Fruit fly (Drosophila melanogaster) whole organism, pupa: ENCODE measurements around the gene CG34039.
A peak's percentile ranks its signal among the peaks of the same experiment; 100 is the strongest.

Experiments
- CG10348 ChIP-seq: fragments of 200-800 bp; sonication (Bioruptor generic); IDR thresholded peaks from 2 replicates; pipeline ENCODE4 v1.3.6; 2022; ENCODE audit warnings: missing biosample characterization, missing genetic modification characterization
- CG12605 ChIP-seq: fragments of 200-800 bp; sonication (Bioruptor generic); IDR thresholded peaks from 2 replicates; pipeline ENCODE4 v1.3.6; 2022; ENCODE audit warnings: missing biosample characterization, missing genetic modification characterization
- CG13204 ChIP-seq: fragments of 200-800 bp; sonication (Bioruptor generic); optimal IDR thresholded peaks from 2 replicates; lab custom pipeline; 2018; ENCODE audit warnings: missing biosample characterization, mild to moderate bottlenecking, missing genetic modification characterization, moderate library complexity
- CG14655 ChIP-seq: fragments of 200-800 bp; sonication (Bioruptor generic); optimal IDR thresholded peaks from 3 replicates; lab custom pipeline; 2017; ENCODE audit warnings: mild to moderate bottlenecking, missing biosample characterization, missing genetic modification reagents, missing genetic modification characterization
- CG15710 ChIP-seq: fragments of 200-800 bp; sonication (Bioruptor generic); optimal IDR thresholded peaks from 2 replicates; lab custom pipeline; 2018; ENCODE audit warnings: missing biosample characterization, mild to moderate bottlenecking, missing genetic modification characterization, moderate library complexity
- CG17806 ChIP-seq: fragments of 200-800 bp; sonication (Bioruptor generic); optimal IDR thresholded peaks from 2 replicates; lab custom pipeline; 2018; ENCODE audit warnings: missing biosample characterization, mild to moderate bottlenecking, missing genetic modification characterization, moderate library complexity
- CG32121 ChIP-seq: fragments of 200-800 bp; sonication (Bioruptor generic); IDR thresholded peaks from 2 replicates; pipeline ENCODE4 v1.3.6; 2022; ENCODE audit warnings: missing biosample characterization, missing genetic modification characterization
- CG34367 ChIP-seq: fragments of 200-800 bp; sonication (Bioruptor generic); optimal IDR thresholded peaks from 2 replicates; lab custom pipeline; 2018; ENCODE audit warnings: missing biosample characterization, mild to moderate bottlenecking, missing genetic modification characterization
- CG4496 ChIP-seq: fragments of 200-800 bp; sonication (Bioruptor generic); IDR thresholded peaks from 3 replicates; pipeline ENCODE4 v1.3.6; 2022; ENCODE audit warnings: missing biosample characterization, missing genetic modification characterization
- CG8159 ChIP-seq: fragments of 200-800 bp; sonication (Bioruptor generic); optimal IDR thresholded peaks from 3 replicates; lab custom pipeline; 2018; ENCODE audit warnings: missing biosample characterization, mild to moderate bottlenecking, missing genetic modification characterization, moderate library complexity
- CG8301 ChIP-seq: fragments of 200-800 bp; sonication (Bioruptor generic); optimal IDR thresholded peaks from 2 replicates; lab custom pipeline; 2018; ENCODE audit warnings: missing biosample characterization, mild to moderate bottlenecking, missing genetic modification characterization
- CG9948 ChIP-seq: fragments of 200-800 bp; sonication (Bioruptor generic); optimal IDR thresholded peaks from 2 replicates; lab custom pipeline; 2018; ENCODE audit warnings: missing biosample characterization, mild to moderate bottlenecking, missing genetic modification characterization, moderate library complexity
- D1 ChIP-seq: fragments of 200-800 bp; sonication (Bioruptor generic); optimal IDR thresholded peaks from 2 replicates; lab custom pipeline; 2018; ENCODE audit warnings: missing biosample characterization, mild to moderate bottlenecking, missing genetic modification characterization, moderate library complexity
- EcR ChIP-seq: fragments of 200-800 bp; sonication (Bioruptor generic); optimal IDR thresholded peaks from 3 replicates; lab custom pipeline; 2019; ENCODE audit warnings: missing biosample characterization, missing genetic modification characterization, mild to moderate bottlenecking, moderate library complexity, missing genetic modification reagents
- Ets98B ChIP-seq: fragments of 200-800 bp; sonication (Bioruptor generic); IDR thresholded peaks from 2 replicates; pipeline ENCODE4 v1.3.6; 2022; ENCODE audit warnings: missing biosample characterization, missing genetic modification characterization
- Pif1A ChIP-seq: fragments of 200-800 bp; sonication (Bioruptor generic); optimal IDR thresholded peaks from 3 replicates; lab custom pipeline; 2016; ENCODE audit warnings: missing biosample characterization, missing genetic modification characterization
- Pif1B ChIP-seq: fragments of 200-800 bp; sonication (Bioruptor generic); optimal IDR thresholded peaks from 3 replicates; lab custom pipeline; 2016; ENCODE audit warnings: missing biosample characterization, missing genetic modification characterization
- Snoo ChIP-seq: fragments of 200-800 bp; sonication (Bioruptor generic); optimal IDR thresholded peaks from 3 replicates; lab custom pipeline; 2017; ENCODE audit warnings: missing biosample characterization, mild to moderate bottlenecking, missing genetic modification characterization, inconsistent platforms
- fd96Ca ChIP-seq: fragments of 200-800 bp; sonication (Bioruptor generic); IDR thresholded peaks from 3 replicates; pipeline ENCODE4 v1.3.6; 2022; ENCODE audit warnings: missing biosample characterization, missing genetic modification characterization
- gl ChIP-seq: fragments of 200-800 bp; sonication (Bioruptor generic); optimal IDR thresholded peaks from 2 replicates; lab custom pipeline; 2018; ENCODE audit warnings: missing biosample characterization, mild to moderate bottlenecking, missing genetic modification characterization
- rn ChIP-seq: fragments of 200-800 bp; sonication (Bioruptor generic); IDR thresholded peaks from 2 replicates; pipeline ENCODE4 v1.3.6; 2022; ENCODE audit warnings: missing biosample characterization, missing genetic modification characterization

The CG34039 gene

DNA sequence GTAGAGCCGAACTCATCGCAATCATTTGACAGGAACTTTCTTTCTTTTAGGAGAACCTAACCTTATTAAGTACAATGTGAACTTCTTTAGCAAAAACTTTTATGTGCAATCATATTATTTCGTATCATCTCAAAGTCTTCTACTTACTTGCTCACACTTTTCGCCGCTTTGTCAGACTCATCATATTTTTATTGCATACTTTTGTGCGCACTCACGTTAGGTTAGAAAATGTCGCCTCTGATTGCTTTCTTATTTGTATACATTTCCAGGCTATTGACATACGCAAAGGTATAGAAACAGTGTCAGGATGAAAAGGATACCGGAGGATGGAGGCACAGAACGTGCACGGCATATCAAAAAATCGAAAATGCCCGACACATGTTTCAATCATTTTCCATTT, 43.4 kb downstream of the CG34039 start:
- TF ChIP-seq CG34367 (tag; lab: Kevin White, UChicago), result no peak
- peak; percentile 27 for TF ChIP-seq D1 (tag; lab: Kevin White, UChicago)
- TF ChIP-seq, all 21 proteins: peak for 1

DNA sequence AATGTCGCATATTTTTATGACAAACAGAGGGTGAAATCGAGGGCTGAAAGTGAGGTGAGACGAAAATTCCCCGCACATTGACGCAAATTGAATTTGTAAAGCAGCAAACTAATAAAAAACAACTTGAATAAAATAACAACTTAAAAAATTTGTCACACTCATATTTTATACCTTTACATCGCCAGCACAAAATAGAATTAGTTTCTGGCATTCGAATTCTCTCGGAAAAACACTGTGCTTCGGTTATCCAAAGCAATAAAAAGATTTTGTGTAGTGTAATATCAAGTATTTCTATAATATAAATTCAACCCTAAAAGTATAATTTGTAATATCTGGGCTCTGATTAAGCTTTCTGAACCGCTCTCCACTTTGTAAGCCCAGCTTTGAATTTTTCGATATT, 45.5 kb downstream of the CG34039 start:
- TF ChIP-seq CG15710 (tag; lab: Kevin White, UChicago) (no peak), CG34367 (tag; lab: Kevin White, UChicago) (no peak), CG9948 (tag; lab: Kevin White, UChicago) (no peak), Snoo (no peak), rn (GFP tag; lab: Robert Waterston, UW) (no peak), Ets98B (GFP tag; lab: Robert Waterston, UW) (no peak), CG4496 (no peak), EcR (GFP tag; lab: Kevin White, UChicago) (no peak), CG10348 (GFP tag; lab: Robert Waterston, UW) (no peak), CG14655 (no peak), D1 (tag; lab: Kevin White, UChicago) (no peak), Pif1A (no peak), CG13204 (GFP tag; lab: Kevin White, UChicago) (no peak), Pif1B (GFP tag; lab: Kevin White, UChicago) (no peak), CG12605 (GFP tag; lab: Robert Waterston, UW) (no peak), CG8301 (no peak)

DNA sequence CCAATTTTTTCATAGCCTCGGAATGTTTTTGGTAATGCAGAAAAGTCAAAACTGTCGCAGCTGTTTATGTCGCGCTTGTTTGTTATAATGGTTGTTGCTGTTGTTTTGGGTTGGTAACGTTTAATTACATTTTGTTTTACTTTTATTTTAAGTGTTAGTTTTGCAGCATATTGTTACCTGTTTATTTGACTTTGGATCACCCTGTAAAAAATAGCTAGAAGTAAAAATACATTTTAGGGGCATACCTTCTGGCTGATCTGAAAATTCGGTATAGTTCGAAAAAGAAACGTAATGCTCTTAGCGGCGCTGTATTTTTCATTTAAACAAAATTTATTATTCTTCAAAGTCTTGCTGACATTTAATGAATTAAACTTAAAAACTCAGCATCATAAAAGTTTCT, 47.8 kb downstream of the CG34039 start:
- peak; percentile 47 for TF ChIP-seq D1 (tag; lab: Kevin White, UChicago)
- TF ChIP-seq CG12605 (GFP tag; lab: Robert Waterston, UW), result no peak
- TF ChIP-seq Ets98B (GFP tag; lab: Robert Waterston, UW), result no peak

DNA sequence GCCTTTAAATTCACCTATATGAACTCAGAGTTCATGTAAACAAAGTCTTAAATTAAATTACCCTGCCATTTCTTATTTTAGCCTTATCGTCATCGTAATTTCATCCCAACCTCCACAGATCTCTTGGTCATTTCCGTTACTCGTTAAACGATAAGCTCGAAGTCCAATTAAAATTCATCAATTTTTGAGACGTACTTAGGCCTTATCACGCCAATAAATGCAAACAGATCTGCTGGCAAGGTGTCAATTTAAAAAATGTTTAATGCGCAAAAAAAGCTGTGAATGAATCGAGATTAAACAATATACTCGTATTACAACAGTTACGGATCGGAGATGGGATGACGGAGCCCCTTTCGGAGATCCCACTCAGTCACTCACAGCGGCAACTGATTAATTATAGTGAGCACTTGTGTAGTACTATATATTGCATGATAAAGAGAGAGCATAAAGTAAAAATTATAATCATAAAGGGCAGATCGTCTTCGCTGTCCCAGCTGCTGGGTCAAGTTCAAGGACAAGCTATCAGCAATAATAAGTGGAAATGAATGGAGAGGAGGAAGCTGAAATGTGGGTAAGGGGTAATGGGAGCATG, 49.4 kb downstream of the CG34039 start:
- TF ChIP-seq EcR (GFP tag; lab: Kevin White, UChicago) (peak; percentile 68), CG15710 (tag; lab: Kevin White, UChicago) (no peak)

DNA sequence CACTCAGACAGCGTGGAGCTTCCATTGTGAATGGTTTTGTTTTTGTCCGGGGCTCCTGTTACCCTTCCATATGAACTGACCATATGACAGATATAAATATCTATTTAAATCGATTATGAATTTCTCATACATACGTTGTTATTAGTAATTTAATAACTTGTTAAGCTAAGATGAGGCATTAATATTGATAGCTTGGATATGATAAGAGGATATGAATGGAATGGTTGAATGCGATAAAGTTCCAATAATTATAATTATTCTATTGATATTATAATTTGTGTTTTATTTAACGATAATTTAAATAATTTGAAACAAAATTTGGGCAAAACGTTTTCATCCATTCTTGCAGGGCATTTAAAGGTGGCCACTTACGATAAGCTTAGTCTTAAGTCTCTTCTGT, 50.7 kb downstream of the CG34039 start:
- TF ChIP-seq CG15710 (tag; lab: Kevin White, UChicago) (peak; percentile 76), gl (no peak), CG34367 (tag; lab: Kevin White, UChicago) (peak; percentile 73), CG4496 (0 out of 3 replicates have a peak, but pooled peaks have one; percentile 4), CG17806 (tag; lab: Kevin White, UChicago) (peak; percentile 79), Ets98B (GFP tag; lab: Robert Waterston, UW) (no peak), Pif1A (peak; percentile 18), CG14655 (peak; percentile 59), Pif1B (GFP tag; lab: Kevin White, UChicago) (peak; percentile 22), Snoo (peak; percentile 35), EcR (GFP tag; lab: Kevin White, UChicago) (no peak), CG9948 (tag; lab: Kevin White, UChicago) (peak; percentile 77), CG8301 (peak; percentile 24), fd96Ca (GFP tag; lab: Robert Waterston, UW) (no peak), CG8159 (peak; percentile 88), D1 (tag; lab: Kevin White, UChicago) (peak; percentile 22), CG13204 (GFP tag; lab: Kevin White, UChicago) (no peak)

DNA sequence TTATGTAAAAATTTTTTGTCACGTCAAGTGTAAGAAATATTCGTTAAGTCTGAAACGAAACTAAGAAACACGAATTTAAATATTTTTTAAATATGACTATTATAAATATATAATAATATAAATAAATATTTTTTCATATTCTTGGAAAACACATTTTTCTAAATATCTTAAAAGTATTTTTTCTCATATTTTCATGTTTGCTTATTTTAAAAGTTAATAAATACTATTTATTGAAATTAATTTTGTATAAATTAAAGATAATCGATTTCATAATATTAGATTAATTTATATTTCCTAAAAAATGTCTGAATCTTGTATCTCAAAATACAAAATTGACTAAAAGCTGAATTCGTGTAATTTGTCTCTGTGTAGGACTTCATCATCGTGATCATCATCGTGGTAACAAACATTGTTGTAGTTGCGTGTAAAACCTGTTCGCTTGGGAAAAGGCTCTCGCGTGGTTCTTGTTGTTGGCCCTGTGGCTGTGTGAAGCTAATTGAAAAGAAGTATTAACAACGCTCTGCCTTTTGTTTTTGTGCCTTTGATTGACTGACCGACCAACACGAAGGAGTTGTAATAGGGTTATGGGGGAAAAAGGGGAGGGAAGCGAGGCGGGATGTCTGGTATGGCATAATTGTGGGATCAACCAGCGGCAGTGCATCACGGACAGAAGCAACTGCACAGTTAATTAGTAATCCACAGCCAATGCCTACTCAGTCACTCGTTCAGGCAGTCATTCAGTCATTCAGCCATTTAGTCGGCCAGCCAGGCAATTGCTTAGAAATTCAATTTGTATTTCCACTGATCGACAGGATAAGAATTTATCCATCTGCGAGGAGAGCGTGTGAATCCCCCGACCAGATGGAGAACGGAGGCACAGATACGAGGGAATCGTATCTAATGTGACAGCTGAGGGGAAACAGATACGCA, 51.9 kb downstream of the CG34039 start:
- TF ChIP-seq Ets98B (GFP tag; lab: Robert Waterston, UW), result no peak
- peak; percentile 5 for TF ChIP-seq CG34367 (tag; lab: Kevin White, UChicago)
- TF ChIP-seq CG32121 (GFP tag; lab: Robert Waterston, UW), result no peak
- TF ChIP-seq fd96Ca (GFP tag; lab: Robert Waterston, UW), result no peak
- no peak for TF ChIP-seq CG4496
- no peak for TF ChIP-seq gl
- TF ChIP-seq Pif1A, result no peak
- peak; percentile 57 for TF ChIP-seq D1 (tag; lab: Kevin White, UChicago)
- TF ChIP-seq CG14655, result peak; percentile 51
- no peak for TF ChIP-seq Snoo
- peak; percentile 64 for TF ChIP-seq CG9948 (tag; lab: Kevin White, UChicago)
- no peak for TF ChIP-seq CG10348 (GFP tag; lab: Robert Waterston, UW)
- TF ChIP-seq CG15710 (tag; lab: Kevin White, UChicago), result peak; percentile 48
- TF ChIP-seq CG8159, result peak; percentile 79
- no peak for TF ChIP-seq EcR (GFP tag; lab: Kevin White, UChicago)
- TF ChIP-seq Pif1B (GFP tag; lab: Kevin White, UChicago), result peak; percentile 13
- no peak for TF ChIP-seq CG12605 (GFP tag; lab: Robert Waterston, UW)
- TF ChIP-seq CG17806 (tag; lab: Kevin White, UChicago), result peak; percentile 37
- no peak for TF ChIP-seq CG13204 (GFP tag; lab: Kevin White, UChicago)
- no peak for TF ChIP-seq rn (GFP tag; lab: Robert Waterston, UW)
- no peak for TF ChIP-seq CG8301
